Fruit fly (Drosophila melanogaster) whole organism, embryonic: ENCODE measurements around the gene CG2955.

Experiments
- Bdp1 ChIP-seq: fragments of 200-800 bp; sonication (Bioruptor generic); optimal IDR thresholded peaks from 3 replicates; lab custom pipeline; 2016; ENCODE audit warnings: missing biosample characterization, missing genetic modification characterization
- CG10366 ChIP-seq: fragments of 200-800 bp; sonication (Bioruptor generic); IDR thresholded peaks from 2 replicates; pipeline ENCODE4 v1.3.6; 2022; ENCODE audit warnings: missing biosample characterization, missing genetic modification characterization
- CG11560 ChIP-seq: fragments of 200-800 bp; sonication (Bioruptor generic); IDR thresholded peaks from 3 replicates; pipeline ENCODE4 v1.3.6; 2022; ENCODE audit warnings: missing biosample characterization, missing genetic modification characterization
- CG14710 ChIP-seq: fragments of 200-800 bp; sonication (Bioruptor generic); optimal IDR thresholded peaks from 3 replicates; lab custom pipeline; 2019; ENCODE audit warnings: missing biosample characterization, mild to moderate bottlenecking, missing genetic modification characterization, moderate library complexity
- CG1602 ChIP-seq: fragments of 200-800 bp; sonication (Bioruptor generic); optimal IDR thresholded peaks from 3 replicates; lab custom pipeline; 2016; ENCODE audit warnings: missing biosample characterization, missing genetic modification characterization
- CG18476 ChIP-seq: fragments of 200-800 bp; sonication (Bioruptor generic); optimal IDR thresholded peaks from 2 replicates; lab custom pipeline; 2016; ENCODE audit warnings: missing biosample characterization, mild to moderate bottlenecking, missing genetic modification characterization
- CG2199 ChIP-seq: fragments of 200-800 bp; sonication (Bioruptor generic); IDR thresholded peaks from 3 replicates; pipeline ENCODE4 v1.3.6; 2022; ENCODE audit warnings: missing biosample characterization, missing genetic modification characterization
- CG32772 ChIP-seq: fragments of 200-800 bp; sonication (Bioruptor generic); IDR thresholded peaks from 2 replicates; pipeline ENCODE4 v1.3.6; 2022; ENCODE audit warnings: missing biosample characterization, missing genetic modification characterization
- CG4707 ChIP-seq: fragments of 200-800 bp; sonication (Bioruptor generic); optimal IDR thresholded peaks from 2 replicates; lab custom pipeline; 2018; ENCODE audit warnings: missing biosample characterization, mild to moderate bottlenecking, missing genetic modification characterization, moderate library complexity
- CG5245 ChIP-seq: fragments of 200-800 bp; sonication (Bioruptor generic); optimal IDR thresholded peaks from 3 replicates; lab custom pipeline; 2016; ENCODE audit warnings: missing biosample characterization, missing genetic modification characterization
- CG7271 ChIP-seq: fragments of 200-800 bp; sonication (Bioruptor generic); optimal IDR thresholded peaks from 2 replicates; lab custom pipeline; 2018; ENCODE audit warnings: missing biosample characterization, mild to moderate bottlenecking, missing genetic modification characterization, moderate library complexity
- CG7745 ChIP-seq: fragments of 200-800 bp; sonication (Bioruptor generic); optimal IDR thresholded peaks from 2 replicates; lab custom pipeline; 2018; ENCODE audit warnings: missing biosample characterization, mild to moderate bottlenecking, missing genetic modification characterization, moderate library complexity
- CG8765 ChIP-seq: fragments of 200-800 bp; sonication (Bioruptor generic); IDR thresholded peaks from 2 replicates; pipeline ENCODE4 v1.3.6; 2022; ENCODE audit warnings: missing biosample characterization, missing genetic modification characterization
- Doc3 ChIP-seq: fragments of 200-800 bp; sonication (Bioruptor generic); IDR thresholded peaks from 3 replicates; pipeline ENCODE4 v1.3.6; 2022; ENCODE audit warnings: missing biosample characterization, missing genetic modification characterization; ENCODE audit not compliant: partially characterized antibody
- Hey ChIP-seq: fragments of 200-800 bp; sonication (Bioruptor generic); optimal IDR thresholded peaks from 3 replicates; lab custom pipeline; 2018; ENCODE audit warnings: missing biosample characterization, mild to moderate bottlenecking, missing genetic modification characterization
- Hr3 ChIP-seq: fragments of 200-800 bp; sonication (Bioruptor generic); optimal IDR thresholded peaks from 3 replicates; lab custom pipeline; 2016; ENCODE audit warnings: missing biosample characterization, missing genetic modification characterization
- Hr51 ChIP-seq, 2 experiments: fragments of 200-800 bp; sonication (Bioruptor generic); optimal IDR thresholded peaks; 2 replicates in 1 of 2; 3 replicates in 1 of 2; lab custom pipeline; 2016 to 2018; ENCODE audit warnings: missing biosample characterization in 2 of 2, missing genetic modification characterization in 2 of 2, mild to moderate bottlenecking in 1 of 2, moderate library complexity in 1 of 2
- MBD-R2 ChIP-seq: fragments of 200-800 bp; sonication (Bioruptor generic); IDR thresholded peaks from 2 replicates; pipeline ENCODE4 v1.3.6; 2022; ENCODE audit warnings: missing biosample characterization, missing genetic modification characterization
- MESR4 ChIP-seq: fragments of 200-800 bp; sonication (Bioruptor generic); optimal IDR thresholded peaks from 2 replicates; lab custom pipeline; 2018; ENCODE audit warnings: missing biosample characterization, mild to moderate bottlenecking, missing genetic modification characterization, moderate library complexity
- MTF-1 ChIP-seq: fragments of 200-800 bp; sonication (Bioruptor generic); optimal IDR thresholded peaks from 2 replicates; lab custom pipeline; 2018; ENCODE audit warnings: missing biosample characterization, mild to moderate bottlenecking, missing genetic modification characterization, borderline replicate concordance
- Max ChIP-seq: fragments of 200-800 bp; sonication (Bioruptor generic); optimal IDR thresholded peaks from 2 replicates; lab custom pipeline; 2016; ENCODE audit warnings: missing biosample characterization, mild to moderate bottlenecking, missing genetic modification characterization
- NK7.1 ChIP-seq: fragments of 200-800 bp; sonication (Bioruptor generic); optimal IDR thresholded peaks from 3 replicates; lab custom pipeline; 2016; ENCODE audit warnings: missing biosample characterization, missing genetic modification characterization
- Trl ChIP-seq, 3 experiments: fragments of >200 bp in 2 of 3; fragments of 200-800 bp in 1 of 3; sonication (Bioruptor generic) in 1 of 3; optimal IDR thresholded peaks; 2 replicates in 1 of 3; 3 replicates in 2 of 3; lab custom pipeline; 2016 to 2017; ENCODE audit warnings: missing biosample characterization in 1 of 3, missing genetic modification characterization in 1 of 3
- ap ChIP-seq: fragments of 200-800 bp; sonication (Bioruptor generic); IDR thresholded peaks from 2 replicates; pipeline ENCODE4 v1.3.6; 2022; ENCODE audit warnings: missing biosample characterization, missing genetic modification characterization
- ato ChIP-seq: fragments of 200-800 bp; sonication (Bioruptor generic); IDR thresholded peaks from 2 replicates; pipeline ENCODE4 v1.3.6; 2022; ENCODE audit warnings: missing biosample characterization, missing genetic modification characterization; ENCODE audit not compliant: partially characterized antibody
- az2 ChIP-seq: fragments of 200-800 bp; sonication (Bioruptor generic); optimal IDR thresholded peaks from 3 replicates; lab custom pipeline; 2016; ENCODE audit warnings: missing biosample characterization, missing genetic modification characterization
- bcd ChIP-seq: fragments of 200-800 bp; sonication (Bioruptor generic); optimal IDR thresholded peaks from 2 replicates; lab custom pipeline; 2017; ENCODE audit warnings: missing biosample characterization, mild to moderate bottlenecking, missing genetic modification characterization
- br ChIP-seq: fragments of >200 bp; optimal IDR thresholded peaks from 2 replicates; lab custom pipeline; 2017
- cato ChIP-seq: fragments of 200-800 bp; sonication (Bioruptor generic); optimal IDR thresholded peaks from 2 replicates; lab custom pipeline; 2016; ENCODE audit warnings: missing biosample characterization, missing genetic modification characterization, borderline replicate concordance
- chn ChIP-seq: fragments of 200-800 bp; sonication (Bioruptor generic); optimal IDR thresholded peaks from 2 replicates; lab custom pipeline; 2016; ENCODE audit warnings: missing biosample characterization, missing genetic modification characterization
- dan ChIP-seq: fragments of 200-800 bp; sonication (Bioruptor generic); IDR thresholded peaks from 2 replicates; pipeline ENCODE4 v1.3.6; 2022; ENCODE audit warnings: missing biosample characterization, missing genetic modification characterization
- dimm ChIP-seq: fragments of 200-800 bp; sonication (Bioruptor generic); IDR thresholded peaks from 2 replicates; pipeline ENCODE4 v1.3.6; 2022; ENCODE audit warnings: missing biosample characterization, missing genetic modification characterization
- esg ChIP-seq: fragments of 200-800 bp; sonication (Bioruptor generic); conservative IDR thresholded peaks from 2 replicates; pipeline ENCODE4 v1.3.6; 2022; ENCODE audit warnings: missing biosample characterization, missing genetic modification characterization
- fd102C ChIP-seq: fragments of 200-800 bp; sonication (Bioruptor generic); optimal IDR thresholded peaks from 2 replicates; lab custom pipeline; 2018; ENCODE audit warnings: missing biosample characterization, mild to moderate bottlenecking, missing genetic modification characterization, moderate library complexity
- kni ChIP-seq: fragments of 200-800 bp; sonication (Bioruptor generic); optimal IDR thresholded peaks from 3 replicates; lab custom pipeline; 2017; ENCODE audit warnings: mild to moderate bottlenecking, missing biosample characterization, missing genetic modification reagents, missing genetic modification characterization
- odd ChIP-seq: fragments of 200-800 bp; sonication (Bioruptor generic); optimal IDR thresholded peaks from 2 replicates; lab custom pipeline; 2017; ENCODE audit warnings: missing biosample characterization, mild to moderate bottlenecking, missing genetic modification characterization
- pan ChIP-seq, 4 experiments: fragments of >200 bp in 3 of 4; fragments of 200-800 bp in 1 of 4; sonication (Bioruptor generic) in 1 of 4; optimal IDR thresholded peaks in 3 of 4; IDR thresholded peaks in 1 of 4; 2 replicates each; pipeline versions ENCODE4 v1.3.6 to Lab custom; 2017 to 2022; ENCODE audit warnings: missing biosample characterization in 2 of 4, missing genetic modification characterization in 2 of 4, mixed read lengths in 1 of 4
- peb ChIP-seq: fragments of 200-800 bp; sonication (Bioruptor generic); IDR thresholded peaks from 2 replicates; pipeline ENCODE4 v1.3.6; 2022; ENCODE audit warnings: missing biosample characterization, missing genetic modification characterization
- psq ChIP-seq: fragments of 200-800 bp; sonication (Bioruptor generic); optimal IDR thresholded peaks from 2 replicates; lab custom pipeline; 2017; ENCODE audit warnings: missing biosample characterization, missing genetic modification characterization
- schlank ChIP-seq: fragments of 200-800 bp; sonication (Bioruptor generic); optimal IDR thresholded peaks from 2 replicates; lab custom pipeline; 2018; ENCODE audit warnings: missing biosample characterization, mild to moderate bottlenecking, missing genetic modification characterization
- sim ChIP-seq: fragments of 200-800 bp; sonication (Bioruptor generic); IDR thresholded peaks from 2 replicates; pipeline ENCODE4 v1.3.6; 2022; ENCODE audit warnings: missing biosample characterization, missing genetic modification characterization
- sna ChIP-seq: fragments of 200-800 bp; sonication (Bioruptor generic); IDR thresholded peaks from 2 replicates; pipeline ENCODE4 v1.3.6; 2022; ENCODE audit warnings: missing biosample characterization, missing genetic modification characterization; ENCODE audit not compliant: partially characterized antibody
- ssp ChIP-seq: fragments of 200-800 bp; sonication (Bioruptor generic); IDR thresholded peaks from 2 replicates; pipeline ENCODE4 v1.3.6; 2022; ENCODE audit warnings: missing biosample characterization, missing genetic modification characterization
- ttk ChIP-seq: fragments of 200-800 bp; sonication (Bioruptor generic); IDR thresholded peaks from 2 replicates; pipeline ENCODE4 v2.1.2; 2022; ENCODE audit warnings: missing biosample characterization, missing genetic modification characterization
- twi ChIP-seq: fragments of 200-800 bp; optimal IDR thresholded peaks from 2 replicates; lab custom pipeline; 2019; ENCODE audit warnings: missing biosample characterization, mild to moderate bottlenecking, missing genetic modification characterization, moderate library complexity
- wor ChIP-seq: fragments of 200-800 bp; sonication (Bioruptor generic); IDR thresholded peaks from 2 replicates; pipeline ENCODE4 v1.3.6; 2022; ENCODE audit warnings: missing biosample characterization, missing genetic modification characterization
- zf30C ChIP-seq: fragments of 200-800 bp; sonication (Bioruptor generic); optimal IDR thresholded peaks from 3 replicates; lab custom pipeline; 2018; ENCODE audit warnings: missing biosample characterization, mild to moderate bottlenecking, missing genetic modification characterization
- zfh2 ChIP-seq: fragments of 200-800 bp; sonication (Bioruptor generic); optimal IDR thresholded peaks from 2 replicates; lab custom pipeline; 2016; ENCODE audit warnings: missing biosample characterization, missing genetic modification characterization

Gene CG2955

DNA sequence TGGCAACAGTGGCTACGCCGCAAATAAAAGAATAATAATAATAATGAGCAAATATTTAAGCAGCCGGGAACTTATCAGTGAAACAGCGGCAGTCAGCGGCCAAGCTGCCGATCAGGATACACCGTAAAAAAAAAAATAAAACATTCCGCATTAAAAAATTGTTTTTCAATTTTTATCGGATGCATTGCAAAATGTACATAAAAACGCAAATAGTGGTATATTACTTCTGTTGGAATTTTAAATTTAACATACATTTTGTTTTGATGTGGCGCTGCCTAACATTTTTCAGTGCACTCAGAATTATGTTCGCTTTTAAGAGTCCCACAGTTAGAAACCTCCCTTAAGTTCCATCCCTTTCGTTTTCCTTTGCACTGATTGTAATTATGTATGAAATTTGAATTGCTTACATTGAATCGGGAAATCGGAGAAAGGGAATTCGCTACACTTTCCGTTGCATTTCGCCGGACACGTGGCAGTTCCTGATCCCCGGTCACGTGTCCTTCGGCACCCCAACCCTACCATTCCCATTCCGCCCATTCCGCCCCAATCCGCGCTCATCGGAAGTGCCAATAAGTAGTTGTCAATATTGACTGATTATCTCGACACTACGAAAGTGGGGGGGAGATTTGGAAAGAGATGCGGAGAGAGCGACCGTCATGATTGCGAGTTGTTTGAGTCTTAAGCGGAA is 30.0 kb upstream of the CG2955 start (continued):
- TF ChIP-seq dan (GFP tag; lab: Robert Waterston, UW) (peak; percentile 32; the same call in 1 of the 2 replicates), Hr51 (GFP tag; optimal IDR thresholded peaks at IDR 0.05; lab: Kevin White, UChicago) (peak; percentile 59 to 77), CG32772 (GFP tag; lab: Robert Waterston, UW) (peak; percentile 78), kni (GFP tag; lab: Kevin White, UChicago) (peak; percentile 73), CG4707 (GFP tag; lab: Kevin White, UChicago) (peak; percentile 60), bcd (GFP tag; lab: Kevin White, UChicago) (peak; percentile 76), odd (GFP tag; lab: Kevin White, UChicago) (peak; percentile 53), MTF-1 (GFP tag; lab: Kevin White, UChicago) (peak; percentile 39), pan (optimal IDR thresholded peaks at IDR 0.05; lab: Kevin White, UChicago) (no peak), pan (GFP tag; optimal IDR thresholded peaks at IDR 0.05 in 1 of 2, IDR thresholded peaks at IDR 0.05 in 1 of 2) (peak in 1 of 2 experiments; percentile 79), CG2199 (GFP tag; lab: Robert Waterston, UW) (peak; percentile 95), br (lab: Kevin White, UChicago) (no peak), CG10366 (peak; percentile 66), NK7.1 (peak; percentile 42), CG18476 (GFP tag; lab: Kevin White, UChicago) (peak; percentile 81), CG8765 (GFP tag; lab: Robert Waterston, UW) (peak; percentile 59; the same call in 1 of the 2 replicates), CG7271 (tag; lab: Kevin White, UChicago) (peak; percentile 40), Max (GFP tag; lab: Kevin White, UChicago) (peak; percentile 76), Trl (optimal IDR thresholded peaks at IDR 0.05; lab: Kevin White, UChicago) (no peak), Trl (GFP tag; optimal IDR thresholded peaks at IDR 0.05; lab: Kevin White, UChicago) (peak; percentile 81), sim (peak; percentile 84), CG7745 (tag; lab: Kevin White, UChicago) (peak; percentile 54), twi (peak; percentile 56), CG11560 (tag; lab: Robert Waterston, UW) (no peak), Bdp1 (GFP tag; lab: Kevin White, UChicago) (peak; percentile 54), MBD-R2 (GFP tag; lab: Robert Waterston, UW) (no peak; the same call in 1 of the 2 replicates), Hey (tag; lab: Kevin White, UChicago) (peak; percentile 96), dimm (peak; percentile 50; the same call in 1 of the 2 replicates), CG14710 (tag; lab: Kevin White, UChicago) (peak; percentile 90), Hr3 (peak; percentile 75), MESR4 (GFP tag; lab: Kevin White, UChicago) (peak; percentile 1), chn (GFP tag; lab: Kevin White, UChicago) (peak; percentile 79), psq (GFP tag; lab: Kevin White, UChicago) (peak; percentile 22), schlank (tag; lab: Kevin White, UChicago) (no peak), peb (GFP tag; lab: Robert Waterston, UW) (peak; percentile 43), az2 (GFP tag; lab: Kevin White, UChicago) (peak; percentile 83), zf30C (peak; percentile 87), zfh2 (no peak), CG5245 (GFP tag; lab: Kevin White, UChicago) (peak; percentile 70), ttk (GFP tag; lab: Robert Waterston, UW) (peak; percentile 79), sna (GFP tag; lab: Robert Waterston, UW) (no peak), ato (GFP tag; lab: Robert Waterston, UW) (no peak), esg (GFP tag; lab: Robert Waterston, UW) (peak; percentile 69), ssp (GFP tag; lab: Robert Waterston, UW) (peak; percentile 55), cato (GFP tag; lab: Kevin White, UChicago) (peak; percentile 25), fd102C (GFP tag; lab: Kevin White, UChicago) (peak; percentile 6), ap (peak; percentile 73; the same call in 1 of the 2 replicates), wor (GFP tag; lab: Robert Waterston, UW) (peak; percentile 47), CG1602 (GFP tag; lab: Kevin White, UChicago) (peak; percentile 74), Doc3 (no peak)
